Worm (Caenorhabditis elegans): ENCODE measurements around the gene pitr-4.

DNA sequence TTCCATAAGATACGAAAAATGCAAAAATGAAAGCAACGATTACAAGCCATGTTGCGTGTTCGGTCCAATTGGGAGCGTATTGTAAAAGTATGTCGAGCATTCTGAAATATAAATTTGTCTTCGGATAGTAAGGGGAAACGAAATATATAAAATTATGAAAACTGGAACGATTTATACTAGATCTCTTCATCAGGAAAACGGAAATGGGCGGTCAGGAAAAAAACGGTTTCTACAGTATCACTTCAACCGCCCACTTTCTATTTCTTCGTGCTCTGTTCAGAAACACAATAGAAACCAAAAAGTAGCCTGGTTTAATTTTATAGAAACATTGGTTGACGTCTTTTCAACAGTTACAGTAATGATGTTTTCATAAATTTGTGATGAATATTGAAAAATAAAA lies at the start of gene pitr-4:
- TF ChIP-seq unc-30 (tag; optimal IDR thresholded peaks at IDR 0.05) (no peak), snu-23 (GFP tag; optimal IDR thresholded peaks at IDR 0.05) (no peak), zip-4 (GFP tag; optimal IDR thresholded peaks at IDR 0.05) (no peak), C04F5.9 (tag; optimal IDR thresholded peaks at IDR 0.05) (no peak), blmp-1 (tag; optimal IDR thresholded peaks at IDR 0.05) (no peak), ceh-82 (tag; optimal IDR thresholded peaks at IDR 0.05) (no peak)

Measured in whole organism, L1 larva.